Fruit fly (Drosophila melanogaster) whole organism: ENCODE data around the gene CG3071.

Experiments
- CG8478 ChIP-seq: fragments of >200 bp; optimal IDR thresholded peaks from 2 replicates; lab custom pipeline; 2018; ENCODE audit warnings: inconsistent platforms
- Dll ChIP-seq: fragments of >200 bp; optimal IDR thresholded peaks from 2 replicates; lab custom pipeline; 2017
- EcR ChIP-seq, 2 experiments: fragments of >200 bp; optimal IDR thresholded peaks; 2 replicates each; lab custom pipeline; 2017; ENCODE audit warnings: missing biosample characterization in 2 of 2, missing genetic modification characterization in 2 of 2, missing genetic modification reagents in 2 of 2
- pan ChIP-seq: fragments of >200 bp; optimal IDR thresholded peaks from 2 replicates; lab custom pipeline; 2017
- psq ChIP-seq: fragments of >200 bp; optimal IDR thresholded peaks from 2 replicates; lab custom pipeline; 2017
- usp ChIP-seq: fragments of >200 bp; optimal IDR thresholded peaks from 2 replicates; lab custom pipeline; 2017; ENCODE audit warnings: missing biosample characterization, missing genetic modification characterization, mixed read lengths

CG3071 gene

dm6 chrX:2297428-2298200, 35.0 kb downstream of the CG3071 start:
- TF ChIP-seq psq (lab: Kevin White, UChicago) = no peak
- peak; percentile 75 for TF ChIP-seq Dll (lab: Kevin White, UChicago)

DNA sequence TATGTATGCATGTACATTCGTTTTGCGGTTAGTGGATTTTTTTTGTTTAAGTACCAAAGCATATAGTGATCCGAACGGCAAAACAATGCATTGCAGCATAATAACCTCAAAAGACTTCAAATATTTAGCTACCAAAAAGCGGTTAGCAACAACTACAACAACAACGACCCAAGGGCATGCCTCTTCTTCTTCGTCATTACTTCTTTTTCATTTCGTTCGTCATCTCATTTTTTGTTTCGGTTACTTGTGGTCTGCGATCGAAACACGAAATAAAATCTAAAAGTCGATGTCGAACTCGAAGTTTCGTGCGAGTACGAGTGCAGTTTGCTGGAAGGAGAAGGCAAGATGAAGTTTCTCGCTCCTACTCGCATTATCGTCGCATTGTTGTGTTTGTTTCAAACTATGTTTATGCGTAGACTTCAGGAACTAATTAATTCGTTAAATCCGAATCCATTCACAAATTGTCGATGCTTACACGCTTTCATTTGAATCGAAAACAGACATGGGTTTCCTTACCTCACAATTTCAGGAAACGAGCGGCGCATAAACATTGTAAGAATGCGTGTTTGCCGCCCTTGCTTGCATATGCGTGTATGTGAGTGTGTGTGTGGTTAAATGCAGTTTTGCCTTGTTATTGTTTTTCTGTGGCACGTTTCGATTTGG, 36.2 kb downstream of the CG3071 start:
- no peak for TF ChIP-seq pan
- TF ChIP-seq psq (lab: Kevin White, UChicago) = no peak
- no peak for TF ChIP-seq Dll (lab: Kevin White, UChicago)
- TF ChIP-seq CG8478 (lab: Kevin White, UChicago) = no peak
- TF ChIP-seq EcR (GFP tag; optimal IDR thresholded peaks at IDR 0.05; lab: Kevin White, UChicago) = no peak
- TF ChIP-seq usp (GFP tag; lab: Kevin White, UChicago) = no peak

DNA sequence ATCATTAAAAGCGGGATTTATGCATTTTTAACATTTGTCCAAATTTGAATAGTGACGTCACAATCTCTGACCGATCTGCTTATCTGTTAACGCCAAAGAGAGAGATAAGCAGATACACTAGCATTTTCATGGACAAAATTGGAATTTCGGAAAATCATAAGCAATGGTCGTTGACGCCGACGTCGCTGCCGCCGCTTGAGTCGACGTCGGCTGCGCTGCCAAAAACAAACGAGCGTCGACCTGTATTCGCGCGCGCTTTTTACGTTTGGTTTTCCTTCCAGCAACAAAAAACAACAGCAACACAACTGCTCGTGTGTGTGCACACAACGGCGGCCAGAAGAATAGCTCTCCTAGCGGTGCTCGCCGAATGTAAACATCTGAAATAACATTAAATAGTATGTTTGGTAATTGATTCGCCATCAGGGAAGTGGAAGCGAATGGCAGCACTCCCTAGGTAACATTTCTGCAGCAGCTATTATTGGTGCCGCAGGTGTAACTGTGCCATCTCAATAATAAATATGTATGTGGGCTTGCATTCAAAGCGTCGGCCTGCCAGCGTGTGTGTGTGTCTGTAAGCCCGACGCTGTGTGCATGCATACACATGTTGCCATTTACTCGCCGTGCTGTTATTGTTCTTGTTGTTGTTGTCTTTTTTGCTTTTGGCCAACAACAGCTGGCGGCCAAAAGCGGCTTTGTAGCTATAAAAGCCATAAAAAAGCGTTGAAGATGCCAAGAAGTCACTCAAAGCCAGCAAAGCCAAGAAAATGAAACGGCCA, 37.8 kb downstream of the CG3071 start:
- TF ChIP-seq usp (GFP tag; lab: Kevin White, UChicago) (no peak), psq (lab: Kevin White, UChicago) (no peak), EcR (GFP tag; optimal IDR thresholded peaks at IDR 0.05; lab: Kevin White, UChicago) (no peak), CG8478 (lab: Kevin White, UChicago) (no peak), pan (no peak), Dll (lab: Kevin White, UChicago) (no peak)

DNA sequence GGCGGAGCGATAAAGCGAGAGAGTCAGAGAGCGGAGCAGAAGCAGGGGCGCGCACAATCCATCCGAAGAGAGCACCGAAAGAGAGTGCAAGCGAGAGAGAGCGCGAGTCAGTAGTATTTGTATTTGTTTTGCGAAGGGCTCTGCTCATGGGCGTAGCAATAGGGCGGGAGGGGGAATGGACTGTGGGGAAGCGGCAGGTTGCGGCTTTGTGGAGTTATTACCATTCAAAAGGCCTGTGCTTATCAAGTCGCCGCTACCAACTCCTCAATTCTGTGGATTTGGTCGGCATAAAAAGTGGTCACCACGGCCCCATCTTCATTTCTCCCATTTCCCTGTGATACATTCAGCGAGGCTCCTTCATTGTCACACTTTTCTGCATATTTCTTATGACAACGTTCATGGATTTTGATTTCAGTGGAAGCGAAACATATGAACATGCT, 38.5 kb downstream of the CG3071 start:
- TF ChIP-seq psq (lab: Kevin White, UChicago) (no peak), EcR (GFP tag; optimal IDR thresholded peaks at IDR 0.05; lab: Kevin White, UChicago) (no peak), usp (GFP tag; lab: Kevin White, UChicago) (no peak), pan (no peak), Dll (lab: Kevin White, UChicago) (peak; percentile 94)

DNA sequence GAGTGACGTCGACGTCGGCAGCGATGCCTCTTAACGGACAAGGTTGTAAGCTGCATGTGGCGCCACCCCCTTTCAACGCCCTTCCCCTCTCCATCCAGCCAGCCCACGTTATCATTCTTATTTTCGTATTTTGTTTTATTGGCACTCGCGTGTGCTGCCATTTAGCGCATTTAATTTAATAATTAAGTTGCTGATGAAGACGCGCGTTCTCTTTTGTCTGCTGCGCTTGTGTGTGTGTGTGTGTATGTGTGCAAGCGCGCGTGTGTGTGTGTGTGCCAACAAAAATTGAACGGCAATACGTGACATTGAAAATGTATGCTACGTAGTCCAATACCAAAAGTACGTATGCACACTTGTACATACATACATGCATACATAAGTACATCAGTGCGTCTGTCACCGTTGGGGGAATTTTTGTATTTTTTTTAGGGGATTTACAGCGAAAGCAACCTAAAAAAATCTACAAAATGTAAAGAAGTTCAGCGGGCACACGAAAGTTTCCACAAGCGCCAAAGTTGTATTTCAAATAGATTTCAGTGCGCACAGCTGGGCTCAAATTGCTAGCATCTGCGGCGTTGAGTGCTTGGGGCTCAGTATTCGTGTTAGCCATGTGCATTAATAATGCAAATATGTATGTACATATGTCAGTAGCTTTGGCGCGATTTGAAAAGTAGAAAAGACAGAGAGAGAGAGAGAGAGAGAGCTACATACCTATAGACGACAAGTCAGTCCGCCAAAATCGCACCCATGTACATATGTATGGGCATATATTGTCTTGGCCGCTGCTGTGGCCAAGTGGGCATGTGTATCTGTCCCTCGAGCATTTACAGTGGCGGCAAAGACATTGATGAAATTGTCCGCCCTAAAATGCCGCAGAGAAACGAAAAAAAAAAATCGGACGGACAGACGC, 39.2 kb downstream of the CG3071 start:
- TF ChIP-seq pan = no peak
- no peak for TF ChIP-seq usp (GFP tag; lab: Kevin White, UChicago)
- TF ChIP-seq CG8478 (lab: Kevin White, UChicago) = no peak
- no peak for TF ChIP-seq EcR (GFP tag; optimal IDR thresholded peaks at IDR 0.05; lab: Kevin White, UChicago)
- TF ChIP-seq Dll (lab: Kevin White, UChicago) = no peak
- no peak for TF ChIP-seq psq (lab: Kevin White, UChicago)

- no peak for TF ChIP-seq CG8478 (lab: Kevin White, UChicago)
- no peak for TF ChIP-seq psq (lab: Kevin White, UChicago)
- TF ChIP-seq Dll (lab: Kevin White, UChicago) = no peak
- no peak for TF ChIP-seq pan
- TF ChIP-seq usp (GFP tag; lab: Kevin White, UChicago) = no peak
- no peak for TF ChIP-seq EcR (GFP tag; optimal IDR thresholded peaks at IDR 0.05; lab: Kevin White, UChicago)
Observed at dm6 chrX:2302875-2303274, 40.2 kb downstream of the CG3071 start.

- TF ChIP-seq EcR (GFP tag; optimal IDR thresholded peaks at IDR 0.05; lab: Kevin White, UChicago) (no peak), pan (no peak), Dll (lab: Kevin White, UChicago) (peak; percentile 80)
Observed at dm6 chrX:2303771-2304513, 41.3 kb downstream of the CG3071 start.

dm6 chrX:2304514-2305235, 42.0 kb downstream of the CG3071 start:
- TF ChIP-seq CG8478 (lab: Kevin White, UChicago) = no peak
- no peak for TF ChIP-seq psq (lab: Kevin White, UChicago)
- TF ChIP-seq pan = no peak
- TF ChIP-seq EcR (GFP tag; optimal IDR thresholded peaks at IDR 0.05; lab: Kevin White, UChicago) = no peak
- no peak for TF ChIP-seq Dll (lab: Kevin White, UChicago)
- no peak for TF ChIP-seq usp (GFP tag; lab: Kevin White, UChicago)

DNA sequence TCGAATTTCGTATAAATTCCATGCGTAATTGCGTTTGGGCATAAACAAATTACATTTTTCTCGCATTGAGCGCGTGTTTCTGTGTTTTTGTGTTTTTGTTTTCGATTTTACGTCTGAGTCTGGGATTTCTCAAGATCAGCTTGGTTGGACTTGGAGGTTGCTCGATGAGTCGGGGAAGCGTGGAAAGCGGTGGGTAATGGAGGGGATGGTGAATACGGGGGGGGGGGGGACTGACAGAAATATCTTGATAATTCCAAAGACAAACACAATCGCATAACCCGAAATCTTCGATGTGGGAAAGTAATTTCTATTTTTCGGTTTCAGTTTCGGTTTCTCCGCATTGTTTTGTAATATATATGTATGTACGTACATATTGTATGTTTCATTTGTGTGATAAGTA, 42.6 kb downstream of the CG3071 start:
- no peak for TF ChIP-seq EcR (GFP tag; optimal IDR thresholded peaks at IDR 0.05; lab: Kevin White, UChicago)
- TF ChIP-seq usp (GFP tag; lab: Kevin White, UChicago) = no peak
- no peak for TF ChIP-seq Dll (lab: Kevin White, UChicago)
- TF ChIP-seq psq (lab: Kevin White, UChicago) = no peak
- no peak for TF ChIP-seq pan
- no peak for TF ChIP-seq CG8478 (lab: Kevin White, UChicago)
